Worm (Caenorhabditis elegans) whole organism, L4 larva: ENCODE measurements around the gene T09F3.4.

Source experiments
- D1046.2 ChIP-seq: fragments of 200-800 bp; sonication (Bioruptor generic); IDR thresholded peaks from 2 replicates; pipeline ENCODE4 v1.3.6; 2022; ENCODE audit warnings: missing genetic modification characterization, missing compliant biosample characterization
- F44E2.7 ChIP-seq: fragments of 200-800 bp; sonication (Bioruptor generic); IDR thresholded peaks from 2 replicates; pipeline ENCODE4 v2.1.2; 2022; ENCODE audit warnings: missing genetic modification characterization, missing compliant biosample characterization
- F49E8.2 ChIP-seq: sonication (generic microtip); optimal IDR thresholded peaks from 2 replicates; lab custom pipeline; 2016; ENCODE audit warnings: missing compliant biosample characterization, mild to moderate bottlenecking, missing genetic modification characterization, borderline replicate concordance
- T26A8.4 ChIP-seq: fragments of 200-800 bp; sonication (Bioruptor generic); IDR thresholded peaks from 2 replicates; pipeline ENCODE4 v1.3.6; 2022; ENCODE audit warnings: missing genetic modification characterization, missing compliant biosample characterization
- ZK546.5 ChIP-seq, 2 experiments: sonication (generic microtip); optimal IDR thresholded peaks; 2 replicates each; lab custom pipeline; 2017; ENCODE audit warnings: missing biosample characterization in 2 of 2, missing genetic modification characterization in 2 of 2
- aha-1 ChIP-seq: fragments of 150-350 bp; peaks from one replicate; lab custom pipeline; 2014; ENCODE audit warnings: missing biosample characterization, missing genetic modification characterization
- ces-1 ChIP-seq: fragments of 150-350 bp; sonication (generic microtip); optimal IDR thresholded peaks from 4 replicates; lab custom pipeline; 2014; ENCODE audit warnings: missing biosample characterization, missing genetic modification reagents, missing genetic modification characterization
- daf-16 ChIP-seq, 3 experiments: sonication (generic microtip); optimal IDR thresholded peaks; 2 replicates each; lab custom pipeline; 2016 to 2017; ENCODE audit warnings: missing genetic modification characterization in 3 of 3, missing genetic modification reagents in 3 of 3, mild to moderate bottlenecking in 2 of 3, missing compliant biosample characterization in 2 of 3, missing biosample characterization in 1 of 3, moderate library complexity in 1 of 3
- daf-19 ChIP-seq: fragments of 200-800 bp; sonication (Bioruptor generic); conservative IDR thresholded peaks from 2 replicates; pipeline ENCODE4 v1.3.6; 2022; ENCODE audit warnings: missing genetic modification characterization, missing compliant biosample characterization
- duxl-1 ChIP-seq: sonication (generic microtip); optimal IDR thresholded peaks from 2 replicates; lab custom pipeline; 2016; ENCODE audit warnings: mild to moderate bottlenecking, missing genetic modification characterization, moderate library complexity, missing compliant biosample characterization; ENCODE audit not compliant: poor library complexity
- dve-1 ChIP-seq: sonication (generic microtip); optimal IDR thresholded peaks from 2 replicates; lab custom pipeline; 2017; ENCODE audit warnings: antibody characterized with exemption, mild to moderate bottlenecking, missing genetic modification characterization, missing compliant biosample characterization; ENCODE audit not compliant: insufficient read depth
- hlh-11 ChIP-seq: fragments of 200-800 bp; sonication (Bioruptor generic); optimal IDR thresholded peaks from 2 replicates; lab custom pipeline; 2018; ENCODE audit warnings: mild to moderate bottlenecking, missing genetic modification characterization, missing compliant biosample characterization
- hmg-1.1 ChIP-seq: fragments of 200-800 bp; sonication (Bioruptor generic); IDR thresholded peaks from 2 replicates; pipeline ENCODE4 v1.3.6; 2022; ENCODE audit warnings: missing genetic modification reagents, missing genetic modification characterization, missing compliant biosample characterization
- lsy-2 ChIP-seq, 2 experiments: fragments of 150-350 bp in 1 of 2; sonication (generic microtip) in 1 of 2; optimal IDR thresholded peaks; 2 replicates each; lab custom pipeline; 2014 to 2017; ENCODE audit warnings: missing biosample characterization in 2 of 2, missing genetic modification characterization in 2 of 2
- mdl-1 ChIP-seq, 2 experiments: fragments of 150-350 bp in 1 of 2; sonication (generic microtip) in 1 of 2; optimal IDR thresholded peaks; 2 replicates each; lab custom pipeline; 2014 to 2017; ENCODE audit warnings: missing biosample characterization in 2 of 2, missing genetic modification characterization in 2 of 2
- mep-1 ChIP-seq: fragments of 150-350 bp; sonication (generic microtip); optimal IDR thresholded peaks from 3 replicates; lab custom pipeline; 2014; ENCODE audit warnings: missing biosample characterization, missing genetic modification characterization
- nhr-25 ChIP-seq: sonication (generic microtip); optimal IDR thresholded peaks from 2 replicates; lab custom pipeline; 2017; ENCODE audit warnings: missing genetic modification characterization, mild to moderate bottlenecking, missing compliant biosample characterization, antibody characterized with exemption, moderate library complexity, borderline replicate concordance; ENCODE audit not compliant: insufficient read depth
- nhr-6 ChIP-seq: fragments of 150-350 bp; optimal IDR thresholded peaks from 2 replicates; lab custom pipeline; 2014; ENCODE audit warnings: missing biosample characterization, missing genetic modification characterization
- php-3 ChIP-seq: fragments of 200-800 bp; sonication (Bioruptor generic); IDR thresholded peaks from 2 replicates; pipeline ENCODE4 v1.3.6; 2022; ENCODE audit warnings: missing genetic modification reagents, missing genetic modification characterization, missing compliant biosample characterization
- pqm-1 ChIP-seq: sonication (generic microtip); optimal IDR thresholded peaks from 2 replicates; lab custom pipeline; 2017; ENCODE audit warnings: missing biosample characterization, missing genetic modification characterization
- rbr-2 ChIP-seq: sonication (generic microtip); optimal IDR thresholded peaks from 2 replicates; lab custom pipeline; 2016; ENCODE audit warnings: missing genotype, missing genetic modification characterization, missing compliant biosample characterization
- saeg-2 ChIP-seq: fragments of 200-800 bp; sonication (Bioruptor generic); IDR thresholded peaks from 2 replicates; pipeline ENCODE4 v1.3.6; 2022; ENCODE audit warnings: missing genetic modification reagents, missing genetic modification characterization, missing compliant biosample characterization
- set-16 ChIP-seq: fragments of 200-800 bp; sonication (Bioruptor generic); IDR thresholded peaks from 2 replicates; pipeline ENCODE4 v1.3.6; 2022; ENCODE audit warnings: missing genetic modification reagents, missing genetic modification characterization, missing compliant biosample characterization
- skn-1 ChIP-seq: fragments of 150-350 bp; optimal IDR thresholded peaks from 2 replicates; lab custom pipeline; 2014; ENCODE audit warnings: missing biosample characterization, missing genetic modification characterization
- snpc-1.2 ChIP-seq: fragments of 200-800 bp; sonication (Bioruptor generic); IDR thresholded peaks from 2 replicates; pipeline ENCODE4 v1.3.6; 2022; ENCODE audit warnings: missing genetic modification reagents, missing genetic modification characterization, missing compliant biosample characterization
- tra-1 ChIP-seq: fragments of 200-800 bp; sonication (Bioruptor generic); IDR thresholded peaks from 2 replicates; pipeline ENCODE4 v1.3.6; 2022; ENCODE audit warnings: missing genetic modification reagents, missing genetic modification characterization, missing compliant biosample characterization
- unc-62 ChIP-seq, 3 experiments: fragments of 150-350 bp in 1 of 3; sonication (generic microtip); optimal IDR thresholded peaks in 2 of 3; peaks in 1 of 3; 1 replicate in 1 of 3; 2 replicates in 2 of 3; lab custom pipeline; 2014 to 2017; ENCODE audit warnings: missing biosample characterization in 3 of 3, missing genetic modification characterization in 3 of 3, missing genetic modification reagents in 3 of 3, missing genotype in 1 of 3
- zfp-2 ChIP-seq: sonication (generic microtip); optimal IDR thresholded peaks from 2 replicates; lab custom pipeline; 2016; ENCODE audit warnings: mild to moderate bottlenecking, missing genetic modification characterization, missing compliant biosample characterization
- zip-2 ChIP-seq: fragments of 150-350 bp; optimal IDR thresholded peaks from 2 replicates; lab custom pipeline; 2014; ENCODE audit warnings: missing biosample characterization, missing genetic modification characterization

The T09F3.4 gene

DNA sequence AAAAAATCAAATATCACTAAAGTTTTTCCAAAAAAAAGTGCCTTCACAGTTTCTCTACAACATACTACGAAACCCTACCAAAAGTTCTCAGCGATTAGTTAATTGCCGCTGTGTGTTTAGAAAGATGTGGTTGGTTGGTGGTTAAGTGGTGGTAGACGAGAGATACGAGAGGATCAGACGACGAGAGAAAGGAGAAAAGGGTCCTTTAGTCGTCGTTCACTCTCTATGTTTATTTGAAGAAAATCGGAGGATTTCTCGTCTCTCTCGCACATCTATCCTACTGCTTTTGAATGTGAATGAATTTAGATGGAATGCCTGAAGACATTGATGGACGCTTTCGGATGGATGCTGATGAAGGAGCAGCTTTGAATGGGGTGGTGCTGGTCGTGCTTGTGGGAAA is 24.7 kb upstream of the T09F3.4 start:
- TF ChIP-seq lsy-2 (tag; optimal IDR thresholded peaks at IDR 0.05; lab: Kevin White, UChicago) = no peak
- peak in 1 of 2 experiments; percentile 60 for TF ChIP-seq unc-62 (GFP tag; optimal IDR thresholded peaks at IDR 0.05 in 1 of 2; lab: Kevin White, UChicago)
- TF ChIP-seq unc-62 (tag; optimal IDR thresholded peaks at IDR 0.05; lab: Kevin White, UChicago) = no peak
- TF ChIP-seq mdl-1 (tag; optimal IDR thresholded peaks at IDR 0.05; lab: Kevin White, UChicago) = no peak

DNA sequence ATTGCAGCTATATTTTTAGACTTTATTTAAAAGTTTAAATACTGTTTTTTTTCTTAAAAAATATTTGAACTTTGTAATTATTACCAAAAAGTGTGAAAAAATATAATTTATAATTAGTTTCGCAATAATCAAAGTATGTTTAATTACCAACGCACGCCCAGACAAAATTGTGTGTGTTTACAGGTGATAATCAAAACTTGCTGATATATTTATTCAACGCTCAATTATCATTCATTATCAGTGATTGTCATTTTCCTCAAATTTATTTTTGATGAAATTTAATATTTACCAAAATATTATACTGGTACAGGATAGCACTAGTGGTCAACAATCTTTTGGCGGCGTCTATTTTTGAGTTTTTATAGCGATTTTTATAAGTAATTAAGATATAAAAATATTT is 22.5 kb upstream of the T09F3.4 start:
- TF ChIP-seq php-3 (GFP tag; lab: Robert Waterston, UW) (peak; percentile 39; the same call in 1 of the 2 replicates), aha-1 (tag; lab: Kevin White, UChicago) (peak; percentile 51), daf-16 (GFP tag; optimal IDR thresholded peaks at IDR 0.05; lab: Kevin White, UChicago) (no peak), daf-16 (tag; optimal IDR thresholded peaks at IDR 0.05; lab: Kevin White, UChicago) (peak; percentile 99), zfp-2 (tag; lab: Kevin White, UChicago) (no peak), zip-2 (tag; lab: Kevin White, UChicago) (no peak), mep-1 (tag; lab: Kevin White, UChicago) (no peak), hlh-11 (peak; percentile 4), dve-1 (tag; lab: Kevin White, UChicago) (peak; percentile 31), ces-1 (no peak)

ce11 chrII:10373536-10374169 is 21.9 kb upstream of the T09F3.4 start:
- peak; percentile 79 for TF ChIP-seq aha-1 (tag; lab: Kevin White, UChicago)
- TF ChIP-seq mep-1 (tag; lab: Kevin White, UChicago) = peak; percentile 30
- TF ChIP-seq rbr-2 (tag; lab: Kevin White, UChicago) = peak; percentile 7
- TF ChIP-seq daf-19 = no peak

DNA sequence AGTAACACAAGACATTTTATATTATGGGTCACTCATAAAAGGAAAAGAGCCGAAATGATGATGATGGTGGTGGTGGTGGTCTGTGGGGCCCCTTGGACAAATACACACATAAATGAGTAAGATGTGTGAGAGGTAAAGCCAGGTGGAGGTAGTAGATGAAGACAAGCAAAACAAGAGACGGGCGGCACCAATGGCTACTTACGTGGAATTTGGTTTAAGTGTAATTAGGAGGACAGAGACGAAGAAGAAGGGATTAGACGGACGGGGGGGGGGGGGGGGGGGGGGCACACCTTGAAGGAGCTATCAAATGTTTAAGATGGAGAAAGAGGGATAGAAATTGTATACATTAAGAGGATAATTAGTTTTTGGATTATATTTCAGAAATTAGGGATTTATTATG is 20.7 kb upstream of the T09F3.4 start:
- TF ChIP-seq T26A8.4 (no peak), nhr-6 (tag; lab: Kevin White, UChicago) (peak; percentile 10)
- TF ChIP-seq, all 104 proteins: peak for 1

DNA sequence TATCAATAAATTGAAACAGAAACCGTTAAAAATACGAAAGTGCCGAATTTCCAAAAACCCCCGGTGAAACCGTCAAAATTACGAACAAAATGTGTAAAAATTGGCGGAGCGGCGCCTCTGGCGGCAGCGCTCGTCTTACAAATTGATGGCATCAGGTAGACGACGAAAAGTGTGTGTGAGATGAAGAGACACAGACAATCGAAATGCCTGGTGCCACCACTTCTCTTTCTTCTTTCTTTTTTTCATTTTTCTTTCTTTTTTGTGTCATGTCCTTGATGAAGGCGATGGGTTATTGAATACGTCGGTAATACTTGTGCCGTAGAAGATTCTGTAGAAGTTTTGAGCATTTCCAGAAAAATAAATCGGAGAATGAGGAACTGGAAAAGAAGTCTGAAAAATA is 17.6 kb upstream of the T09F3.4 start:
- TF ChIP-seq aha-1 (tag; lab: Kevin White, UChicago) (no peak), ZK546.5 (tag; optimal IDR thresholded peaks at IDR 0.05; lab: Kevin White, UChicago) (no peak), duxl-1 (tag; lab: Kevin White, UChicago) (no peak), F49E8.2 (tag; lab: Kevin White, UChicago) (no peak), skn-1 (tag; lab: Kevin White, UChicago) (no peak), F44E2.7 (GFP tag; lab: Robert Waterston, UW) (no peak), pqm-1 (no peak), saeg-2 (GFP tag; lab: Robert Waterston, UW) (no peak), nhr-25 (tag; lab: Kevin White, UChicago) (peak; percentile 14)

DNA sequence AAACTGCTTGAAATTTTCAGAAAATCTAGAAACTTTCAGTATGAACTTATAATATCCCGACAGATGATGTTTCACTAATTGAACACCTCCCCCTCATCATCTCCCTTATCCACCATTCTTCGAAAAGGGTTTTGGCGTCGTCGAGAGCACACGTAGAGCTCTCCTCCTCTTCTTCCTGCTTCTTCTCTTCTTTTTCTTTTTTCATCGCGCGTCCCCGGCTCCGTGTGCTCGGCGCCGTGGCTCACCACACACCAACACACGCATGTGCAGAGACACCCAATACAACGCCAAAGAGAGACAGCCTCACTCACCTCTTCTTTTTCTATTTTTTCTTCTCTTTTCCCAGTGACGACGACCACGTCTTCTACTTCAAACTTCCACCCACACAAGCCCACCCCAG is 16.0 kb upstream of the T09F3.4 start:
- TF ChIP-seq rbr-2 (tag; lab: Kevin White, UChicago) (peak; percentile 6), set-16 (GFP tag; lab: Robert Waterston, UW) (peak; percentile 65; the same call in 1 of the 2 replicates), hmg-1.1 (GFP tag; lab: Robert Waterston, UW) (peak; percentile 58), D1046.2 (GFP tag; lab: Robert Waterston, UW) (no peak), snpc-1.2 (GFP tag; lab: Robert Waterston, UW) (no peak), zip-2 (tag; lab: Kevin White, UChicago) (no peak), duxl-1 (tag; lab: Kevin White, UChicago) (no peak), tra-1 (GFP tag; lab: Robert Waterston, UW) (no peak)
